Worm (Caenorhabditis elegans): ENCODE measurements around the gene F14D7.1.

- no peak for TF ChIP-seq nhr-77 (tag; optimal IDR thresholded peaks at IDR 0.05)
- no peak for TF ChIP-seq aly-2 (tag; optimal IDR thresholded peaks at IDR 0.05)
- no peak for TF ChIP-seq R02D3.7 (tag; optimal IDR thresholded peaks at IDR 0.05)
- TF ChIP-seq sma-3 (GFP tag; optimal IDR thresholded peaks at IDR 0.05), result no peak
- TF ChIP-seq unc-39 (tag; optimal IDR thresholded peaks at IDR 0.05), result no peak
- TF ChIP-seq lin-39 (tag; optimal IDR thresholded peaks at IDR 0.05), result no peak
- TF ChIP-seq lin-13 (GFP tag; optimal IDR thresholded peaks at IDR 0.05), result no peak
- no peak for TF ChIP-seq mbf-1 (tag; optimal IDR thresholded peaks at IDR 0.05)
- no peak for TF ChIP-seq egl-27 (tag; optimal IDR thresholded peaks at IDR 0.05)
- TF ChIP-seq elt-1 (tag; optimal IDR thresholded peaks at IDR 0.05), result no peak
- no peak for TF ChIP-seq fos-1 (tag; optimal IDR thresholded peaks at IDR 0.05)
These were observed 47.4 kb upstream of the F14D7.1 start, which contains the start of gene srm-6 for ce11 chrV:14336655-14337054.
